In genomic region chrIII:9765465-9765900, ce11 we compare ENCODE assay signal across 2 worm cellular contexts.
TF ChIP-seq lines count a peak whose summit lies in the region.

No protein-coding gene starts in this region.

TF ChIP-seq in whole organism, L1 larva, 84 proteins besides CTCF, POLR2A, EP300 and RAD21 (continued from another document):
- TF ChIP-seq pqm-1 (tag; optimal IDR thresholded peaks at IDR 0.05; lab: Kevin White, UChicago), result no peak
- peak; percentile 98 for TF ChIP-seq rnt-1 (tag; optimal IDR thresholded peaks at IDR 0.05; lab: Kevin White, UChicago)
- peak; percentile 99 for TF ChIP-seq nhr-85 (tag; lab: Kevin White, UChicago)
- TF ChIP-seq irx-1 (tag; optimal IDR thresholded peaks at IDR 0.05; lab: Kevin White, UChicago), result peak; percentile 96
- peak; percentile 95 for TF ChIP-seq zip-4 (GFP tag; optimal IDR thresholded peaks at IDR 0.05; lab: Kevin White, UChicago)
- peak; percentile 96 for TF ChIP-seq ceh-8 (GFP tag; optimal IDR thresholded peaks at IDR 0.05; lab: Kevin White, UChicago)
- TF ChIP-seq nhr-11 (tag; optimal IDR thresholded peaks at IDR 0.05; lab: Kevin White, UChicago), result peak; percentile 89
- no peak for TF ChIP-seq nhr-76 (tag; optimal IDR thresholded peaks at IDR 0.05; lab: Kevin White, UChicago)
- no peak for TF ChIP-seq hlh-4 (tag; optimal IDR thresholded peaks at IDR 0.05; lab: Kevin White, UChicago)
- TF ChIP-seq fkh-8 (tag; optimal IDR thresholded peaks at IDR 0.05; lab: Kevin White, UChicago), result peak; percentile 99
- TF ChIP-seq dsc-1 (tag; optimal IDR thresholded peaks at IDR 0.05; lab: Kevin White, UChicago), result peak; percentile 98
- TF ChIP-seq alr-1 (tag; optimal IDR thresholded peaks at IDR 0.05; lab: Kevin White, UChicago; ENCODE audit: borderline replicate concordance), result no peak
- TF ChIP-seq jun-1 (tag; optimal IDR thresholded peaks at IDR 0.05; lab: Kevin White, UChicago), result peak; percentile 98
- no peak for TF ChIP-seq ces-1 (GFP tag; optimal IDR thresholded peaks at IDR 0.05; lab: Kevin White, UChicago)
- peak; percentile 79 for TF ChIP-seq lin-15B (tag; optimal IDR thresholded peaks at IDR 0.05; lab: Kevin White, UChicago)
- peak; percentile 95 for TF ChIP-seq nhr-77 (tag; optimal IDR thresholded peaks at IDR 0.05; lab: Kevin White, UChicago)
- TF ChIP-seq mdl-1 (tag; optimal IDR thresholded peaks at IDR 0.05; lab: Kevin White, UChicago), result peak; percentile 77 to 99
- peak; percentile 94 for TF ChIP-seq fkh-10 (GFP tag; optimal IDR thresholded peaks at IDR 0.05; lab: Kevin White, UChicago)
- peak; percentile 84 for TF ChIP-seq snpc-4 (tag; optimal IDR thresholded peaks at IDR 0.05; lab: Kevin White, UChicago)
- peak; percentile 89 for TF ChIP-seq nhr-237 (tag; optimal IDR thresholded peaks at IDR 0.05; lab: Kevin White, UChicago)
- TF ChIP-seq ceh-88 (GFP tag; IDR thresholded peaks at IDR 0.05; lab: Robert Waterston, UW), result peak; percentile 97
- TF ChIP-seq nhr-28 (tag; optimal IDR thresholded peaks at IDR 0.05; lab: Kevin White, UChicago), result no peak
- TF ChIP-seq ama-1 (optimal IDR thresholded peaks at IDR 0.05; lab: Kevin White, UChicago), result peak; percentile 98
- peak; percentile 69 for TF ChIP-seq nhr-12 (tag; optimal IDR thresholded peaks at IDR 0.05; lab: Kevin White, UChicago)
- peak; percentile 98 for TF ChIP-seq nhr-19 (GFP tag; conservative IDR thresholded peaks at IDR 0.05; lab: Robert Waterston, UW)

TF ChIP-seq in whole organism, young adult, 124 proteins besides CTCF, POLR2A, EP300 and RAD21 (continued from another document):
- TF ChIP-seq zim-3 (tag; optimal IDR thresholded peaks at IDR 0.05; lab: Kevin White, UChicago) (peak; percentile 94), hmg-1.2 (GFP tag; IDR thresholded peaks at IDR 0.05; lab: Robert Waterston, UW) (peak; percentile 95), rcor-1 (GFP tag; IDR thresholded peaks at IDR 0.05; lab: Robert Waterston, UW) (peak; percentile 92), lin-54 (GFP tag; optimal IDR thresholded peaks at IDR 0.05; lab: Kevin White, UChicago) (peak; percentile 95), xnd-1 (tag; optimal IDR thresholded peaks at IDR 0.05; lab: Kevin White, UChicago) (no peak), lin-40 (tag; optimal IDR thresholded peaks at IDR 0.05; lab: Kevin White, UChicago) (peak; percentile 98), F49E8.2 (tag; optimal IDR thresholded peaks at IDR 0.05; lab: Kevin White, UChicago; ENCODE audit: insufficient read depth) (no peak), K12H6.12 (tag; optimal IDR thresholded peaks at IDR 0.05; lab: Kevin White, UChicago) (peak; percentile 100), mxl-1 (tag; optimal IDR thresholded peaks at IDR 0.05; lab: Kevin White, UChicago) (no peak), ceh-58 (GFP tag; IDR thresholded peaks at IDR 0.05; lab: Robert Waterston, UW) (no peak), madf-6 (GFP tag; IDR thresholded peaks at IDR 0.05; lab: Robert Waterston, UW) (peak; percentile 66), cebp-1 (GFP tag; IDR thresholded peaks at IDR 0.05; lab: Robert Waterston, UW) (peak; percentile 84), cebp-1 (tag; optimal IDR thresholded peaks at IDR 0.05; lab: Kevin White, UChicago) (peak; percentile 97), Y53G8AR.9 (GFP tag; conservative IDR thresholded peaks at IDR 0.05; lab: Robert Waterston, UW) (peak; percentile 98), snpc-1.3 (tag; optimal IDR thresholded peaks at IDR 0.05; lab: Kevin White, UChicago; ENCODE audit: insufficient read depth) (peak; percentile 21), mcd-1 (GFP tag; IDR thresholded peaks at IDR 0.05; lab: Robert Waterston, UW) (peak; percentile 96), rec-8 (tag; optimal IDR thresholded peaks at IDR 0.05; lab: Kevin White, UChicago) (no peak), F55B11.4 (tag; optimal IDR thresholded peaks at IDR 0.05; lab: Kevin White, UChicago; ENCODE audit: borderline replicate concordance, insufficient read depth) (no peak), hrde-1 (tag; optimal IDR thresholded peaks at IDR 0.05; lab: Kevin White, UChicago; ENCODE audit: borderline replicate concordance) (no peak), F52B5.7 (tag; optimal IDR thresholded peaks at IDR 0.05; lab: Kevin White, UChicago) (peak; percentile 97), snpc-3.4 (tag; optimal IDR thresholded peaks at IDR 0.05; lab: Kevin White, UChicago) (peak; percentile 55), efl-1 (GFP tag; optimal IDR thresholded peaks at IDR 0.05; lab: Kevin White, UChicago) (no peak), nhr-27 (tag; optimal IDR thresholded peaks at IDR 0.05; lab: Kevin White, UChicago) (peak; percentile 92), hmg-20 (GFP tag; IDR thresholded peaks at IDR 0.05; lab: Robert Waterston, UW) (peak; percentile 87), ztf-25 (GFP tag; IDR thresholded peaks at IDR 0.05; lab: Robert Waterston, UW) (peak; percentile 79; the same call in 1 of the 2 replicates), B0019.2 (GFP tag; conservative IDR thresholded peaks at IDR 0.05; lab: Robert Waterston, UW) (peak; percentile 75)
